Fruit fly (Drosophila melanogaster): Measurements from ENCODE around the gene Bin1.

The Bin1 gene

dm6 chr3R:16173500-16173899 lies 15.9 kb downstream of the Bin1 start:
- TF ChIP-seq GATAd (GFP tag; optimal IDR thresholded peaks at IDR 0.05) (no peak), foxo (GFP tag; optimal IDR thresholded peaks at IDR 0.05) (no peak), Sp1 (GFP tag; optimal IDR thresholded peaks at IDR 0.05) (no peak), pan (optimal IDR thresholded peaks at IDR 0.05) (no peak), Myc (optimal IDR thresholded peaks at IDR 0.05) (no peak), Dfd (GFP tag; optimal IDR thresholded peaks at IDR 0.05) (no peak), psq (GFP tag; optimal IDR thresholded peaks at IDR 0.05) (no peak), dmrt93B (GFP tag; optimal IDR thresholded peaks at IDR 0.05) (no peak), ey (GFP tag; optimal IDR thresholded peaks at IDR 0.05) (no peak), sage (GFP tag; optimal IDR thresholded peaks at IDR 0.05) (no peak), fru (GFP tag; optimal IDR thresholded peaks at IDR 0.05) (no peak), Hr78 (GFP tag; optimal IDR thresholded peaks at IDR 0.05) (no peak), CG9705 (GFP tag; optimal IDR thresholded peaks at IDR 0.05) (no peak), rgr (GFP tag; optimal IDR thresholded peaks at IDR 0.05) (no peak), jim (GFP tag; optimal IDR thresholded peaks at IDR 0.05) (no peak), dl (GFP tag; optimal IDR thresholded peaks at IDR 0.05; ENCODE audit: insufficient read depth in 1 of 2, partially characterized antibody in 2 of 2) (no peak), tai (GFP tag; optimal IDR thresholded peaks at IDR 0.05) (no peak), br (GFP tag; optimal IDR thresholded peaks at IDR 0.05) (no peak), Dif (GFP tag; optimal IDR thresholded peaks at IDR 0.05; ENCODE audit: partially characterized antibody) (no peak)

dm6 chr3R:16171747-16172146 lies 17.6 kb downstream of the Bin1 start, which contains the start of gene CG8925:
CG8925 (plus strand) TSS chr3R:16171991.
- TF ChIP-seq rgr (GFP tag; optimal IDR thresholded peaks at IDR 0.05) (no peak), tai (GFP tag; optimal IDR thresholded peaks at IDR 0.05) (no peak), jim (GFP tag; optimal IDR thresholded peaks at IDR 0.05) (no peak), dl (GFP tag; optimal IDR thresholded peaks at IDR 0.05; ENCODE audit: insufficient read depth in 1 of 2, partially characterized antibody in 2 of 2) (no peak), sv (GFP tag; optimal IDR thresholded peaks at IDR 0.05) (no peak), pan (optimal IDR thresholded peaks at IDR 0.05) (no peak), Hr78 (GFP tag; optimal IDR thresholded peaks at IDR 0.05) (no peak), ey (GFP tag; optimal IDR thresholded peaks at IDR 0.05) (no peak), lola (GFP tag; optimal IDR thresholded peaks at IDR 0.05) (no peak), psq (GFP tag; optimal IDR thresholded peaks at IDR 0.05) (no peak), Dif (GFP tag; optimal IDR thresholded peaks at IDR 0.05; ENCODE audit: partially characterized antibody) (no peak), Vsx2 (GFP tag; optimal IDR thresholded peaks at IDR 0.05; ENCODE audit: partially characterized antibody) (no peak), Sp1 (GFP tag; optimal IDR thresholded peaks at IDR 0.05) (no peak), Jra (GFP tag; optimal IDR thresholded peaks at IDR 0.05) (no peak), woc (GFP tag; optimal IDR thresholded peaks at IDR 0.05) (no peak), fru (GFP tag; optimal IDR thresholded peaks at IDR 0.05) (no peak), Hnf4 (GFP tag; optimal IDR thresholded peaks at IDR 0.05) (no peak)

- TF ChIP-seq HLH106 (tag; optimal IDR thresholded peaks at IDR 0.05) (no peak), woc (GFP tag; optimal IDR thresholded peaks at IDR 0.05) (no peak), CrebA (GFP tag; optimal IDR thresholded peaks at IDR 0.05; ENCODE audit: borderline replicate concordance) (no peak), dl (GFP tag; optimal IDR thresholded peaks at IDR 0.05; ENCODE audit: insufficient read depth in 1 of 2, partially characterized antibody in 2 of 2) (no peak)
These were observed 21.3 kb downstream of the Bin1 start for dm6 chr3R:16168088-16168487.

dm6 chr3R:16157564-16158242 lies 31.7 kb downstream of the Bin1 start:
- TF ChIP-seq h (GFP tag; optimal IDR thresholded peaks at IDR 0.05) (peak; percentile 73), Hr78 (GFP tag; optimal IDR thresholded peaks at IDR 0.05) (no peak), N (GFP tag; optimal IDR thresholded peaks at IDR 0.05) (no peak), sage (GFP tag; optimal IDR thresholded peaks at IDR 0.05) (no peak), br (GFP tag; optimal IDR thresholded peaks at IDR 0.05) (peak; percentile 42), Rel (GFP tag; optimal IDR thresholded peaks at IDR 0.05) (no peak), Rel (tag; optimal IDR thresholded peaks at IDR 0.05) (peak; percentile 89), Vsx2 (GFP tag; optimal IDR thresholded peaks at IDR 0.05; ENCODE audit: partially characterized antibody) (peak; percentile 1), HLH106 (tag; optimal IDR thresholded peaks at IDR 0.05) (peak; percentile 61), psq (GFP tag; optimal IDR thresholded peaks at IDR 0.05) (peak; percentile 58), Dif (GFP tag; optimal IDR thresholded peaks at IDR 0.05; ENCODE audit: partially characterized antibody) (peak; percentile 35), Dfd (GFP tag; optimal IDR thresholded peaks at IDR 0.05) (no peak), CG9705 (GFP tag; optimal IDR thresholded peaks at IDR 0.05) (no peak), ey (GFP tag; optimal IDR thresholded peaks at IDR 0.05) (peak; percentile 65), Jra (GFP tag; optimal IDR thresholded peaks at IDR 0.05) (no peak), Mio (GFP tag; optimal IDR thresholded peaks at IDR 0.05) (no peak), jim (GFP tag; optimal IDR thresholded peaks at IDR 0.05) (no peak), sv (GFP tag; optimal IDR thresholded peaks at IDR 0.05) (peak; percentile 33), Hnf4 (GFP tag; optimal IDR thresholded peaks at IDR 0.05) (no peak), brk (GFP tag; optimal IDR thresholded peaks at IDR 0.05) (no peak), rgr (GFP tag; optimal IDR thresholded peaks at IDR 0.05) (peak; percentile 51), dmrt93B (GFP tag; optimal IDR thresholded peaks at IDR 0.05) (peak; percentile 33), fru (GFP tag; optimal IDR thresholded peaks at IDR 0.05) (peak; percentile 97), Hr83 (GFP tag; optimal IDR thresholded peaks at IDR 0.05; ENCODE audit: poor library complexity, severe bottlenecking) (no peak), GATAd (GFP tag; optimal IDR thresholded peaks at IDR 0.05) (no peak), usp (GFP tag; optimal IDR thresholded peaks at IDR 0.05) (no peak), dsf (GFP tag; optimal IDR thresholded peaks at IDR 0.05; ENCODE audit: borderline replicate concordance) (no peak), pan (optimal IDR thresholded peaks at IDR 0.05) (no peak), woc (GFP tag; optimal IDR thresholded peaks at IDR 0.05) (peak; percentile 62), CG32264 (GFP tag; optimal IDR thresholded peaks at IDR 0.05) (no peak), OdsH (GFP tag; optimal IDR thresholded peaks at IDR 0.05) (peak; percentile 79), Abd-B (GFP tag; optimal IDR thresholded peaks at IDR 0.05) (no peak), CrebA (GFP tag; optimal IDR thresholded peaks at IDR 0.05; ENCODE audit: borderline replicate concordance) (no peak)

Data from whole organism, wandering third instar larva.